Worm (Caenorhabditis elegans) whole organism, midembryonic: ENCODE results near the gene ddl-1.

ENCODE experiments used
- T22C8.4 ChIP-seq: fragments of 200-800 bp; sonication (Bioruptor generic); IDR thresholded peaks from 2 replicates; pipeline ENCODE4 v1.3.6; 2022; ENCODE audit warnings: missing genetic modification characterization, missing compliant biosample characterization
- cog-1 ChIP-seq: sonication (generic microtip); optimal IDR thresholded peaks from 2 replicates; lab custom pipeline; 2016; ENCODE audit warnings: missing genetic modification characterization, missing compliant biosample characterization
- flt-1 ChIP-seq: fragments of 200-800 bp; sonication (Bioruptor generic); IDR thresholded peaks from 2 replicates; pipeline ENCODE4 v1.3.6; 2022; ENCODE audit warnings: missing genetic modification characterization, missing compliant biosample characterization
- klf-2 ChIP-seq: fragments of 200-800 bp; sonication (Bioruptor generic); conservative IDR thresholded peaks from 2 replicates; pipeline ENCODE4 v1.3.6; 2022; ENCODE audit warnings: missing genetic modification reagents, missing genetic modification characterization, missing compliant biosample characterization
- med-1 ChIP-seq: sonication (generic microtip); optimal IDR thresholded peaks from 2 replicates; lab custom pipeline; 2017; ENCODE audit warnings: missing genetic modification characterization, mild to moderate bottlenecking, missing compliant biosample characterization, antibody characterized with exemption, missing genetic modification reagents; ENCODE audit not compliant: insufficient read depth
- ref-1 ChIP-seq: fragments of 200-800 bp; sonication (Bioruptor generic); conservative IDR thresholded peaks from 2 replicates; pipeline ENCODE4 v1.3.6; 2022; ENCODE audit warnings: missing genetic modification reagents, missing genetic modification characterization, missing compliant biosample characterization
- tab-1 ChIP-seq: fragments of 200-800 bp; sonication (Bioruptor generic); IDR thresholded peaks from 2 replicates; pipeline ENCODE4 v1.3.6; 2022; ENCODE audit warnings: missing genetic modification characterization, missing compliant biosample characterization
- ztf-23 ChIP-seq: fragments of 200-800 bp; sonication (Bioruptor generic); IDR thresholded peaks from 2 replicates; pipeline ENCODE4 v1.3.6; 2022; ENCODE audit warnings: missing genetic modification reagents, missing genetic modification characterization, missing compliant biosample characterization
- ztf-29 ChIP-seq: fragments of 200-800 bp; sonication (Bioruptor generic); IDR thresholded peaks from 2 replicates; pipeline ENCODE4 v1.3.6; 2022; ENCODE audit warnings: missing genetic modification reagents, missing genetic modification characterization, missing compliant biosample characterization

The ddl-1 gene

DNA sequence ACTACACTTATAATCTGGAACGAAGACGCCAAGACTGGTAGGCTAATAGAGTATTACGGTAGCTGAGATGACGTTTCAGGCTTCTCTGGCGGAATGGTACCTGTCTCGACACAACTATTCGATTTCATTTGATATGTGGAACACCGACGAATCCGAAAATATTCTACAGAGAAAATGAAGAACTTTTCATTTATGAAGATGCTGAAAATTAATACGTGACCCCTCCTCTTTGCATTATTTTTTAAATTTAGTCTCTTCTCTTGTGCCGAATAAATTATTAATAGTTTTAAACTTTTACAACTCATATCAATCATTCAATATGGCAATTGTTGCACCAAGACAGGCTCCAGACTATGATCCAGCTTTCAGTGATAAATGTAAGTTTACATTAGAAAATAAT lies 17.8 kb upstream of the ddl-1 start, which contains the start of gene C25H3.16:
Gene C25H3.16, plus strand, starts transcription at position 301 of the 400 bp plus-strand sequence.
- no peak for TF ChIP-seq med-1 (GFP tag; lab: Kevin White, UChicago)
- TF ChIP-seq ztf-29 (GFP tag; lab: Robert Waterston, UW): no peak
- TF ChIP-seq ref-1: no peak
- TF ChIP-seq ztf-23 (GFP tag; lab: Robert Waterston, UW): no peak
- TF ChIP-seq T22C8.4 (GFP tag; lab: Robert Waterston, UW): no peak
- no peak for TF ChIP-seq tab-1 (GFP tag; lab: Robert Waterston, UW)
- no peak for TF ChIP-seq flt-1 (GFP tag; lab: Robert Waterston, UW)
- no peak for TF ChIP-seq cog-1 (tag; lab: Kevin White, UChicago)
- no peak for TF ChIP-seq klf-2 (GFP tag; lab: Robert Waterston, UW)

DNA sequence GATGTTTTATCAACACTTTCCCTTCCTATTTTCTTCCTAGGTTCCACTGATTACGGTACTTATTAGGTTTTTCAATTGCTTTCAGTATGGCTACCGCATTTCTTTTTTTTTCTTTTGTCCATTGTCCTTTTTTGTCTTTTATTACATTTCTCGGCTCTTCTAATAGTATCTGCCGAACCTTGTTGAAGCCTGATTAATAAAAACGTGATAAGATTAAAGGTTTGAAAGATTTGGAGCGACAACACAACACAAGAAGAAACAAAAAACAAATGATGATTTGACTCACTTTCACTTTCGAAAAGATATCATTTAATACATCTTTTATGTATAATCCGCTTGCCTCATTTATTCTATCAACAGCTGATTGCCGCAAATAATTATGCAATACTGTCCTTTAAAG lies 16.9 kb upstream of the ddl-1 start, which contains the start of gene C25H3.15:
Gene C25H3.15, plus strand, starts transcription at position 301 of the 400 bp plus-strand sequence.
- TF ChIP-seq tab-1 (GFP tag; lab: Robert Waterston, UW): no peak

DNA sequence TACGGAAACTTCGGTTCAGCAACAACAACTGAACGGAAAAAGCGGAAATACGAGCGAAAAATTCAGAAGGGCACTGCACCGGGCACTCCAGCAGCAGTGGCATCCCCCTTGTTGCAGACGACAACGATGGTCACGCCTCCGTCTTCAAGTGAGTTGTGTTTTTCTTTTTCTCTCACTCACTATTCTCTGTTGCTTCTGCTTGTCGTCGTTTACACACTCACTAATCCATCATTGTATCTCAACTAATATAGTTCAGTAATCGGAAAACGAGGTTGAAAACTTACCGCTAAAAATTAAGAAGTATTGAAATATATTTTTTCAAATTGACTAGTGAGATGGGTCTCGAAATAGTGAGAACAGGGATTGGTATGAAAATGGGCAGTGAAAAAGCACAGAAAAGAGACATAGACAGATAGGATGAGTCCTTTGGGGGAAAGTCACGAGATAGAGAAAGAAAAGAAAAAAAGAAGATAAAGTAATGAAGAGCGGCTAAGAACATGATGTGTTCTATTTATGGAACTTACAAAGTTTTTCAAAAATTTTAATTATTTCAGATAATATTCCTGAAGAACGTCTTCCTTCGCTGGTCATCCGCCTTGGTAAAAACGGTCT lies 15.1 kb upstream of the ddl-1 start:
- no peak for TF ChIP-seq ztf-29 (GFP tag; lab: Robert Waterston, UW)
- TF ChIP-seq med-1 (GFP tag; lab: Kevin White, UChicago): no peak
- TF ChIP-seq ref-1: no peak
- TF ChIP-seq klf-2 (GFP tag; lab: Robert Waterston, UW): no peak
- no peak for TF ChIP-seq cog-1 (tag; lab: Kevin White, UChicago)
- TF ChIP-seq T22C8.4 (GFP tag; lab: Robert Waterston, UW): no peak
- TF ChIP-seq ztf-23 (GFP tag; lab: Robert Waterston, UW): no peak
- TF ChIP-seq tab-1 (GFP tag; lab: Robert Waterston, UW): no peak
- TF ChIP-seq flt-1 (GFP tag; lab: Robert Waterston, UW): no peak

DNA sequence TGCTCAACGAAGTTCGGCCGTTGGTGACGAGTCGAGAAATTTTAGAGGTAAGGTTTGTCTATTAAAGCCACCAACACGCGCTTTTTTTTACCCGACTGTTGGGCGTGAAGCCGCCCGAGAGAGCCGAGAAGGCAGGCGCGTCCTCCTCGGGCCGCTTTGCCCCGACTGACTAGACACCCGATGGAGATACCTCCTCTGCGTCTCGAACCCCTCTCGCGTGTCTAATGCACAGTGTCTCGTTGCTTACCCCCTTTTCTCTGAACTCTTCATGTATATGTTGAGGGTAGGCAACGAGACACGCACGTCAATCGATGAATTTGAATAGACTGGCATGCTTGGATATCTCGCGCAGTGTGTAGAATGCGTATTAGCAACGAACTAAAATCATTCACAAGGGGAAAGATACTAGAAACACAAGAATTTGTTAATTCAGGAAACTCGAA lies 13.6 kb upstream of the ddl-1 start:
- peak; percentile 95 for TF ChIP-seq flt-1 (GFP tag; lab: Robert Waterston, UW)
- TF ChIP-seq cog-1 (tag; lab: Kevin White, UChicago): peak; percentile 75
- peak; percentile 85 for TF ChIP-seq tab-1 (GFP tag; lab: Robert Waterston, UW)
- TF ChIP-seq ref-1: peak; percentile 66
- peak; percentile 73 for TF ChIP-seq klf-2 (GFP tag; lab: Robert Waterston, UW)
- TF ChIP-seq ztf-23 (GFP tag; lab: Robert Waterston, UW): peak; percentile 91
- no peak for TF ChIP-seq med-1 (GFP tag; lab: Kevin White, UChicago)
- peak; percentile 95 for TF ChIP-seq ztf-29 (GFP tag; lab: Robert Waterston, UW)
- peak; percentile 86 for TF ChIP-seq T22C8.4 (GFP tag; lab: Robert Waterston, UW)

DNA sequence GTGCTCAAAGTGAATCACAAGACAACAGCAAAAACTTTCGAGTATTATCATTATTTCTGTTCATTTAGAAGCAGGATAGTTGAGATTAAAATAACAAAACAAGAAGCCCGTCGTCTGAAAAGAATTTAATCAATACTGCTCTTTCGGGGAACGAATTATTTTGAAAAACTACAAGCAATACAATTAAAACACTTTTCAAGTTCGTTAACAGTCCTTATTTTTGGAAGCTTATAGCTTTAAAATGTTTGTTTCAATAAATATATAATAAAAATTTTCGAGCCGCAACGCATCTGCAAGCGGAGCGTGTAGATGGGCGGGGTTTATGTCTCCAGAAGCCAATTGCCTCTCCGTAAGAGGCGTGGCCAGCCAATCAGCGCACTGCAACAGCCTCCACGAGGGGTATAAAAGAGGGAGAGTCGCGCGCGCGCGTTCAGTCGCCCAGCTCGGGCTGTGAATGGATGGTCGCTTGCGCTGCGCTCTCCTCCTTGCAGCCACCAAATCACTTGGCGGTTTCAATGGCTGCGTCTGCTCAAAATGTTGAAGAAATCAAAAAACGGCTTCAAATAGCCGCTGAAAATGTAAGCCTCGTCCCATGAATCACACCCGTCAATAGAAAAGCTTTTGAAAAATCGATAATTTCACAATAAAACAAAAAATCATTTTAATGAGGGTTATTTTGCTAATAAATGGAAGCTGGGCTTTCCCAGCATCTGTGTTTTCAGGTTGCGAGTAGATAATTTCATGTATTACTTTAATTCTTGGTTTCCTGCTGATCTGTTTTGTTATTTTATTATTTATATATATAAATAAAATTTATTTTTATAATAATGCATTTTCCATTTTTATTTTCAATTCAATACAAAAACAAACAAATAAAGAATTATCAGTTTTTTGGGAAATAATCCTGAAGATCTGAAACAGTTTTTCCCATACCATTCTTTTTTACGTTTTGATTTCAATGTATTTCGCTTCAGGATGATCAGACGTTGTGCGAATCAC lies 12.9 kb upstream of the ddl-1 start, which contains the start of the genes ift-43 and mdt-26:
Gene ift-43, minus strand, starts transcription at position 51 of the 999 bp plus-strand sequence.
Gene mdt-26, plus strand, starts transcription at position 446 of the 999 bp plus-strand sequence.
- TF ChIP-seq ref-1 (0 out of 2 replicates have a peak, but pooled peaks have one; percentile 7), ztf-29 (GFP tag; lab: Robert Waterston, UW) (peak; percentile 61; the same call in 1 of the 2 replicates), flt-1 (GFP tag; lab: Robert Waterston, UW) (peak; percentile 86), tab-1 (GFP tag; lab: Robert Waterston, UW) (peak; percentile 76), med-1 (GFP tag; lab: Kevin White, UChicago) (peak; percentile 56), T22C8.4 (GFP tag; lab: Robert Waterston, UW) (peak; percentile 78), klf-2 (GFP tag; lab: Robert Waterston, UW) (peak; percentile 48; the same call in 1 of the 2 replicates), ztf-23 (GFP tag; lab: Robert Waterston, UW) (peak; percentile 80), cog-1 (tag; lab: Kevin White, UChicago) (peak; percentile 18)

DNA sequence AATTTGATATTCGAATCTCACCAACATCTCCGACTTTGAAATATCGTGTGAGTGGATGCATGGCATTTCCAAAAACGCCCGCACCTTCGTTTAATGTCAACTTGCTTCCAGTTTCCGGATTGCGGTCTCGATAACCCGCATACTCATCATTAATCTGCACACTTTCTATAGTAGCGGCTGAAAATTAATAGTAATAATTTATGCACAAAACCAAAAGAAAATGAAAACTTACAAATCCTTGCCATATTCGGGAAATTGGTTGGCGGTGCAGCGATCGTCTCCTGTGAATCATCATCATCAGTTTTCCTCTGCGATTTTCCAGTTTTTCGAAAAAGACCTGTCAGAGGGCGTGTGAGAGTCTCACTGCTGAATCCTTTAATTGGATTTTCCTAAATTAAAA lies 12.0 kb upstream of the ddl-1 start:
- TF ChIP-seq ztf-29 (GFP tag; lab: Robert Waterston, UW) (no peak), T22C8.4 (GFP tag; lab: Robert Waterston, UW) (no peak), cog-1 (tag; lab: Kevin White, UChicago) (no peak), ref-1 (no peak), med-1 (GFP tag; lab: Kevin White, UChicago) (no peak), flt-1 (GFP tag; lab: Robert Waterston, UW) (no peak), klf-2 (GFP tag; lab: Robert Waterston, UW) (no peak), ztf-23 (GFP tag; lab: Robert Waterston, UW) (no peak), tab-1 (GFP tag; lab: Robert Waterston, UW) (no peak)

DNA sequence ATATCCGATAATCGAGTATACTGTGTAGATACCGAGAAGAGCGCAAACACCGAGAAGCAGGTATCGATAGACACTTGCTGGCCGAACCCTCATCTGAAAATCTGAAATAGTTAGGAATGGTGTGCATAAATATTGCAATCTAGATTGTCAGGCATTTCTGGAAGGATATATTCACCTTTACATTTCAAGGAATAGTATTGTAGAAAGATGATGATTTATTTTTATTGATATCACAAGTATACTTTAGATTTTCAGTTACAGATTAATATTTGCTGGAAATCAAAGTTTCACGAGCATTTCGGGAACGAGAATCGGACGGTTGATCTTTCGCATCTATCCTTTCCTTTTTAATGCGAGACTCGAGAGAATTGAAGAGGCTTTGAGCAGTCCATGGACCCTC lies 11.5 kb upstream of the ddl-1 start, which contains the start of gene fut-3:
Gene fut-3, minus strand, starts transcription at position 101 of the 400 bp plus-strand sequence.
- TF ChIP-seq cog-1 (tag; lab: Kevin White, UChicago) (no peak), tab-1 (GFP tag; lab: Robert Waterston, UW) (no peak), ref-1 (no peak), flt-1 (GFP tag; lab: Robert Waterston, UW) (no peak), ztf-23 (GFP tag; lab: Robert Waterston, UW) (no peak), med-1 (GFP tag; lab: Kevin White, UChicago) (no peak)

DNA sequence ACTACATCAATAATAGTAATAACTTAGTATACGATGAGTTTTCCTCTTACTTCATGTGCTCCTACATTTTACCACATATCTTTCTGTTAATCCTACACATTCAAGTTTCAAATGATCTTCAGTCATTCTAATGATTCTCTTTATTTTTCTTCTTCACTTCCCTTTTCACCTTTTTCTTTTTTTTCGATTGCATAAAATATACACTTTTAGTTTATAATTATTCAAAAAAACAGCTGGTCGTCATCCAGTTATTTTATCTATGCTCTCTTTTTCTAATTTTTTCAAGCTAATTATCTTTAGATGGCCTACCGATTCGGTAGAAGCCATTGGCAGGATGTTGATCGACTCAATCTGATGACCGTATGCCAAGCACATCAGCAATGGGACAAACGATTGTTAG lies 6.0 kb upstream of the ddl-1 start, which contains the start of gene F59E12.1:
Gene F59E12.1, plus strand, starts transcription at position 301 of the 400 bp plus-strand sequence.
- TF ChIP-seq tab-1 (GFP tag; lab: Robert Waterston, UW) (no peak), ztf-29 (GFP tag; lab: Robert Waterston, UW) (no peak), T22C8.4 (GFP tag; lab: Robert Waterston, UW) (no peak), flt-1 (GFP tag; lab: Robert Waterston, UW) (no peak), ztf-23 (GFP tag; lab: Robert Waterston, UW) (no peak), med-1 (GFP tag; lab: Kevin White, UChicago) (no peak), cog-1 (tag; lab: Kevin White, UChicago) (no peak), klf-2 (GFP tag; lab: Robert Waterston, UW) (no peak), ref-1 (no peak)
